Fruit fly (Drosophila melanogaster) whole organism, pupa: Measurements from ENCODE around the gene Ir8a.

ENCODE experiments used
- CG14655 ChIP-seq: fragments of 200-800 bp; sonication (Bioruptor generic); optimal IDR thresholded peaks from 3 replicates; lab custom pipeline; 2017; ENCODE audit warnings: mild to moderate bottlenecking, missing biosample characterization, missing genetic modification reagents, missing genetic modification characterization
- CG34367 ChIP-seq: fragments of 200-800 bp; sonication (Bioruptor generic); optimal IDR thresholded peaks from 2 replicates; lab custom pipeline; 2018; ENCODE audit warnings: missing biosample characterization, mild to moderate bottlenecking, missing genetic modification characterization
- Pif1A ChIP-seq: fragments of 200-800 bp; sonication (Bioruptor generic); optimal IDR thresholded peaks from 3 replicates; lab custom pipeline; 2016; ENCODE audit warnings: missing biosample characterization, missing genetic modification characterization
- Snoo ChIP-seq: fragments of 200-800 bp; sonication (Bioruptor generic); optimal IDR thresholded peaks from 3 replicates; lab custom pipeline; 2017; ENCODE audit warnings: missing biosample characterization, mild to moderate bottlenecking, missing genetic modification characterization, inconsistent platforms

- TF ChIP-seq Pif1A (no peak), CG34367 (tag; lab: Kevin White, UChicago) (no peak), CG14655 (GFP tag; lab: Kevin White, UChicago) (no peak), Snoo (tag; lab: Kevin White, UChicago) (no peak)
These were observed 45.0 kb downstream of the Ir8a start, which contains the start of gene CG12057 for dm6 chrX:9191357-9191756.
